Worm (Caenorhabditis elegans) whole organism, mixed stage, embryonic: ENCODE data around the gene msp-65.

ENCODE experiments used
- elt-3 ChIP-seq: fragments of 150-350 bp; optimal IDR thresholded peaks from 2 replicates; lab custom pipeline; 2014; ENCODE audit warnings: missing biosample characterization, missing genetic modification characterization
- lin-13 ChIP-seq: fragments of 150-350 bp; optimal IDR thresholded peaks from 2 replicates; lab custom pipeline; 2014; ENCODE audit warnings: missing biosample characterization, missing genetic modification characterization
- mab-5 ChIP-seq: fragments of 150-350 bp; optimal IDR thresholded peaks from 2 replicates; lab custom pipeline; 2014; ENCODE audit warnings: missing biosample characterization, missing genetic modification characterization
- pha-4 ChIP-seq: fragments of 150-350 bp; optimal IDR thresholded peaks from 2 replicates; lab custom pipeline; 2018; ENCODE audit warnings: missing biosample characterization, missing genetic modification reagents, missing genetic modification characterization
- snpc-4 ChIP-seq: fragments of 150-350 bp; optimal IDR thresholded peaks from 2 replicates; lab custom pipeline; 2014; ENCODE audit warnings: missing biosample characterization, missing genetic modification characterization
- sptf-1 ChIP-seq: sonication (generic microtip); optimal IDR thresholded peaks from 2 replicates; lab custom pipeline; 2017; ENCODE audit warnings: mild to moderate bottlenecking, missing genetic modification characterization, moderate library complexity, missing compliant biosample characterization
- unc-39 ChIP-seq: fragments of 150-350 bp; optimal IDR thresholded peaks from 2 replicates; lab custom pipeline; 2014; ENCODE audit warnings: missing biosample characterization, missing genetic modification characterization
- zip-8 ChIP-seq: fragments of 150-350 bp; optimal IDR thresholded peaks from 2 replicates; lab custom pipeline; 2014; ENCODE audit warnings: missing biosample characterization, missing genetic modification characterization

- no peak for TF ChIP-seq pha-4 (tag; lab: Kevin White, UChicago)
- TF ChIP-seq zip-8 (tag; lab: Kevin White, UChicago), result no peak
- TF ChIP-seq snpc-4 (tag; lab: Kevin White, UChicago), result no peak
- TF ChIP-seq unc-39 (tag; lab: Kevin White, UChicago), result no peak
- TF ChIP-seq mab-5, result no peak
- TF ChIP-seq lin-13 (tag; lab: Kevin White, UChicago), result no peak
- TF ChIP-seq elt-3, result no peak
- TF ChIP-seq sptf-1 (tag; lab: Kevin White, UChicago), result no peak
Observed at ce11 chrIV:5277752-5278151, 38.6 kb upstream of the msp-65 start, which contains the start of gene F36H12.17.
